Worm (Caenorhabditis elegans) whole organism, L4 larva: ENCODE results near the gene Y105C5A.1274.
"Not testable (repeated sequence)": the region's sequence is repeated elsewhere in the genome, so short reads cannot be mapped to it uniquely, and the experiment has no call there.

Experiments used
- F10B5.3 ChIP-seq: sonication (generic microtip); optimal IDR thresholded peaks from 2 replicates; lab custom pipeline; 2016; ENCODE audit warnings: mild to moderate bottlenecking, missing genetic modification characterization, missing compliant biosample characterization
- F26F4.8 ChIP-seq: fragments of 200-800 bp; sonication (Bioruptor generic); conservative IDR thresholded peaks from 2 replicates; pipeline ENCODE4 v1.3.6; 2022; ENCODE audit warnings: missing genetic modification characterization, missing compliant biosample characterization
- F44E2.7 ChIP-seq: fragments of 200-800 bp; sonication (Bioruptor generic); IDR thresholded peaks from 2 replicates; pipeline ENCODE4 v2.1.2; 2022; ENCODE audit warnings: missing genetic modification characterization, missing compliant biosample characterization
- T26A8.4 ChIP-seq: fragments of 200-800 bp; sonication (Bioruptor generic); IDR thresholded peaks from 2 replicates; pipeline ENCODE4 v1.3.6; 2022; ENCODE audit warnings: missing genetic modification characterization, missing compliant biosample characterization
- Y5F2A.4 ChIP-seq: fragments of 200-800 bp; sonication (Bioruptor generic); optimal IDR thresholded peaks from 2 replicates; lab custom pipeline; 2018; ENCODE audit warnings: mild to moderate bottlenecking, missing genetic modification characterization, missing compliant biosample characterization
- Y75B8A.6 ChIP-seq: fragments of 200-800 bp; sonication (Bioruptor generic); IDR thresholded peaks from 2 replicates; pipeline ENCODE4 v1.3.6; 2022; ENCODE audit warnings: missing genetic modification reagents, missing genetic modification characterization, missing compliant biosample characterization
- ZK337.2 ChIP-seq: fragments of 200-800 bp; sonication (Bioruptor generic); IDR thresholded peaks from 2 replicates; pipeline ENCODE4 v1.3.6; 2022; ENCODE audit warnings: missing genetic modification reagents, missing genetic modification characterization, missing compliant biosample characterization
- aha-1 ChIP-seq: fragments of 150-350 bp; peaks from one replicate; lab custom pipeline; 2014; ENCODE audit warnings: missing biosample characterization, missing genetic modification characterization
- attf-4 ChIP-seq: sonication (generic microtip); optimal IDR thresholded peaks from 3 replicates; lab custom pipeline; 2017; ENCODE audit warnings: missing biosample characterization, missing genetic modification characterization
- ceh-62 ChIP-seq: sonication (generic microtip); optimal IDR thresholded peaks from 2 replicates; lab custom pipeline; 2017; ENCODE audit warnings: missing biosample characterization, missing genetic modification characterization
- ctbp-1 ChIP-seq: fragments of 200-800 bp; sonication (Bioruptor generic); IDR thresholded peaks from 2 replicates; pipeline ENCODE4 v1.3.6; 2022; ENCODE audit warnings: missing genetic modification reagents, missing genetic modification characterization, missing compliant biosample characterization
- daf-16 ChIP-seq, 3 experiments: sonication (generic microtip); optimal IDR thresholded peaks; 2 replicates each; lab custom pipeline; 2016 to 2017; ENCODE audit warnings: missing genetic modification characterization in 3 of 3, missing genetic modification reagents in 3 of 3, mild to moderate bottlenecking in 2 of 3, missing compliant biosample characterization in 2 of 3, missing biosample characterization in 1 of 3, moderate library complexity in 1 of 3
- duxl-1 ChIP-seq: sonication (generic microtip); optimal IDR thresholded peaks from 2 replicates; lab custom pipeline; 2016; ENCODE audit warnings: mild to moderate bottlenecking, missing genetic modification characterization, moderate library complexity, missing compliant biosample characterization; ENCODE audit not compliant: poor library complexity
- egl-27 ChIP-seq: sonication (generic microtip); optimal IDR thresholded peaks from 3 replicates; lab custom pipeline; 2017; ENCODE audit warnings: missing biosample characterization, missing genetic modification reagents, missing genetic modification characterization
- fos-1 ChIP-seq: fragments of 150-350 bp; optimal IDR thresholded peaks from 2 replicates; lab custom pipeline; 2014; ENCODE audit warnings: missing biosample characterization, missing genetic modification characterization
- hmg-1.1 ChIP-seq: fragments of 200-800 bp; sonication (Bioruptor generic); IDR thresholded peaks from 2 replicates; pipeline ENCODE4 v1.3.6; 2022; ENCODE audit warnings: missing genetic modification reagents, missing genetic modification characterization, missing compliant biosample characterization
- lin-1 ChIP-seq: fragments of 200-800 bp; sonication (Bioruptor generic); IDR thresholded peaks from 2 replicates; pipeline ENCODE4 v1.3.6; 2022; ENCODE audit warnings: missing genetic modification reagents, missing genetic modification characterization, missing compliant biosample characterization
- lin-15B ChIP-seq: fragments of 150-350 bp; sonication (generic microtip); optimal IDR thresholded peaks from 3 replicates; lab custom pipeline; 2014; ENCODE audit warnings: missing biosample characterization, missing genetic modification characterization
- lin-38 ChIP-seq: fragments of 200-800 bp; sonication (Bioruptor generic); IDR thresholded peaks from 2 replicates; pipeline ENCODE4 v1.3.6; 2022; ENCODE audit warnings: missing genetic modification reagents, missing genetic modification characterization, missing compliant biosample characterization
- lir-3 ChIP-seq: sonication (generic microtip); optimal IDR thresholded peaks from 2 replicates; lab custom pipeline; 2016; ENCODE audit warnings: mild to moderate bottlenecking, missing genetic modification characterization, missing compliant biosample characterization
- madf-5 ChIP-seq, 2 experiments: fragments of 200-800 bp; sonication (Bioruptor generic); IDR thresholded peaks; 2 replicates each; pipeline ENCODE4 v1.3.6; 2022; ENCODE audit warnings: missing compliant biosample characterization in 2 of 2, missing genetic modification characterization in 2 of 2
- mdt-29 ChIP-seq: fragments of 200-800 bp; sonication (Bioruptor generic); IDR thresholded peaks from 2 replicates; pipeline ENCODE4 v1.3.6; 2022; ENCODE audit warnings: missing genetic modification reagents, missing genetic modification characterization, missing compliant biosample characterization
- mep-1 ChIP-seq: fragments of 150-350 bp; sonication (generic microtip); optimal IDR thresholded peaks from 3 replicates; lab custom pipeline; 2014; ENCODE audit warnings: missing biosample characterization, missing genetic modification characterization
- mes-2 ChIP-seq: sonication (generic microtip); optimal IDR thresholded peaks from 2 replicates; lab custom pipeline; 2016; ENCODE audit warnings: missing genotype, mild to moderate bottlenecking, missing genetic modification characterization, missing compliant biosample characterization; ENCODE audit not compliant: poor library complexity, severe bottlenecking
- nhr-28 ChIP-seq: fragments of 150-350 bp; optimal IDR thresholded peaks from 2 replicates; lab custom pipeline; 2014; ENCODE audit warnings: missing biosample characterization, missing genetic modification characterization
- nhr-6 ChIP-seq: fragments of 150-350 bp; optimal IDR thresholded peaks from 2 replicates; lab custom pipeline; 2014; ENCODE audit warnings: missing biosample characterization, missing genetic modification characterization
- pha-4 ChIP-seq, 2 experiments: fragments of 150-350 bp in 1 of 2; fragments of 200-800 bp in 1 of 2; sonication (Bioruptor generic) in 1 of 2; IDR thresholded peaks in 1 of 2; optimal IDR thresholded peaks in 1 of 2; 2 replicates each; pipeline versions ENCODE4 v1.3.6 to Lab custom; 2014 to 2022; ENCODE audit warnings: missing genetic modification characterization in 2 of 2, missing genetic modification reagents in 2 of 2, missing biosample characterization in 1 of 2, missing compliant biosample characterization in 1 of 2
- pqm-1 ChIP-seq: sonication (generic microtip); optimal IDR thresholded peaks from 2 replicates; lab custom pipeline; 2017; ENCODE audit warnings: missing biosample characterization, missing genetic modification characterization
- set-16 ChIP-seq: fragments of 200-800 bp; sonication (Bioruptor generic); IDR thresholded peaks from 2 replicates; pipeline ENCODE4 v1.3.6; 2022; ENCODE audit warnings: missing genetic modification reagents, missing genetic modification characterization, missing compliant biosample characterization
- snpc-4 ChIP-seq: fragments of 150-350 bp; optimal IDR thresholded peaks from 2 replicates; lab custom pipeline; 2014; ENCODE audit warnings: missing biosample characterization, missing genetic modification characterization
- unc-62 ChIP-seq, 3 experiments: fragments of 150-350 bp in 1 of 3; sonication (generic microtip); optimal IDR thresholded peaks in 2 of 3; peaks in 1 of 3; 1 replicate in 1 of 3; 2 replicates in 2 of 3; lab custom pipeline; 2014 to 2017; ENCODE audit warnings: missing biosample characterization in 3 of 3, missing genetic modification characterization in 3 of 3, missing genetic modification reagents in 3 of 3, missing genotype in 1 of 3
- vab-7 ChIP-seq: fragments of 200-800 bp; sonication (Bioruptor generic); IDR thresholded peaks from 2 replicates; pipeline ENCODE4 v1.3.6; 2022; ENCODE audit warnings: missing genetic modification reagents, missing genetic modification characterization, missing compliant biosample characterization
- zfp-2 ChIP-seq: sonication (generic microtip); optimal IDR thresholded peaks from 2 replicates; lab custom pipeline; 2016; ENCODE audit warnings: mild to moderate bottlenecking, missing genetic modification characterization, missing compliant biosample characterization

The Y105C5A.1274 gene

DNA sequence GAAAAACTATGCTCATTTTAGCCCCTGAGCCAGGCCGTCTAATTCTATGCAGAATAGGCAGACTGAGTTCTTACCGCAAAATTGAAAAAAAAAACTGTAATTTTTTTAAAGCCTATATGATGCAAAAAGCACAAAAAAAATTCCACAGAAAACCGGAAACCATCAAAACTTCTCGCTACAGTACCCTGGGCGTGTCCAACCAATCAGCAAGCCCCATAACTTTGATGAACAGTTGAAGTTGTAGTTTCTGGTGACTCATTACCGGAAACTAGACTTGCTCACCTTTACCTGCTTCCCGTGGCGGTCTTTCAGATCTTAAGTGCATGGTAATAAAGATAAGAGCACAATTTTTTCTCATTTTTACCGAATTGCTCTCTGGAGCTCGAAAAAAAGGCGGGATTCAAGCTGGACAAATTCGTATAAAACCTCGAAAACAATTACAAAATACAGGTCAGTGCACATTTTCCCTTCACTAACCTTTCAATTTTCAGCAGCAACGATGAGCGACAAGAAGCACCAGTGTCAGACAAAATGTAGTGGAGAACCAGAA lies at the start of gene Y105C5A.1274:
TSS of gene Y105C5A.1274 (plus strand) at position 500 of the 550 bp plus-strand sequence.
- not testable (repeated sequence) for TF ChIP-seq egl-27 (tag; lab: Kevin White, UChicago); ZK337.2 (GFP tag; lab: Robert Waterston, UW); daf-16 (GFP tag; optimal IDR thresholded peaks at IDR 0.05; lab: Kevin White, UChicago); daf-16 (tag; optimal IDR thresholded peaks at IDR 0.05; lab: Kevin White, UChicago)
- TF ChIP-seq, all 104 proteins: peak for 0; not testable (repeated sequence) for 104

DNA sequence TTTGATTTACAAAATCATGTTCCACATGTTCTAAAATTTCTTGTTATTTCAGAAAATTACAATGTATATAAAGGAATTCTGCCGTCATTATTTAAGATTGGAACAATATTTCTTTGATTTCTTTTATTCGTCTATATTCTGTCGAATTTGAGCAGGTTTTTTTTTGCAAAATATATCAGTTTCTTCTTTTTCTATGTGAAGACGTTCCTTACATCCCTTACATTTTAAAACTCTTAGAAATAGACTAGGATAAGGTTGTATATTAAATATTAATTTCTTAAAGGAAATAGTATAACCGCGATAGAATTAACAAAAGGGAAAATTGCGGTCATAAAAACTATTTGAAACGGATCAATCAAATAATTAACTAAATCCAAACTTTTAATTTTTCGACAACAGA lies 45.7 kb upstream of the Y105C5A.1274 start:
- TF ChIP-seq Y5F2A.4 (GFP tag; lab: Kevin White, UChicago): no peak
- TF ChIP-seq aha-1: peak; percentile 93

DNA sequence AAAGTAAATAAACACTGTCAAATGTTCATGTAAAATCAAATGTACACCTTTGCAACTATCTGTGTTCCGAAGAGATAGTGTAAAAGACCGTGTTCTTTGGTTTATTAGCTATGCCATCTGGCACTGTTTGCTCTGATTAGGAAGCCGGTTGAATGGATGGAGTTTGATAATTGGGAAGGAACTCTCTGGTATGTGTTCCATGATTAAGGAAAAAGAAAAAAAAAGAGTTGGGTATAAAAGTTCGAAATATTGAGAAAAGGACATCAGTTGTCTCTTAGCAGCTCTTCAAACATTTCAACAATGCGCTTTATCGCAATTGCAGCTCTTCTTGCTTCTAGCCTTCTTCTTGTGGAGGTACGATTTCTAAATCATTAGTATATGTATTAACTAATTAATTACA lies 44.1 kb upstream of the Y105C5A.1274 start, which contains the start of gene abu-5:
TSS of gene abu-5 (plus strand) at position 301 of the 400 bp plus-strand sequence.
- TF ChIP-seq daf-16 (GFP tag; optimal IDR thresholded peaks at IDR 0.05; lab: Kevin White, UChicago): not testable (repeated sequence)
- peak; percentile 17 for TF ChIP-seq daf-16 (tag; optimal IDR thresholded peaks at IDR 0.05; lab: Kevin White, UChicago)

DNA sequence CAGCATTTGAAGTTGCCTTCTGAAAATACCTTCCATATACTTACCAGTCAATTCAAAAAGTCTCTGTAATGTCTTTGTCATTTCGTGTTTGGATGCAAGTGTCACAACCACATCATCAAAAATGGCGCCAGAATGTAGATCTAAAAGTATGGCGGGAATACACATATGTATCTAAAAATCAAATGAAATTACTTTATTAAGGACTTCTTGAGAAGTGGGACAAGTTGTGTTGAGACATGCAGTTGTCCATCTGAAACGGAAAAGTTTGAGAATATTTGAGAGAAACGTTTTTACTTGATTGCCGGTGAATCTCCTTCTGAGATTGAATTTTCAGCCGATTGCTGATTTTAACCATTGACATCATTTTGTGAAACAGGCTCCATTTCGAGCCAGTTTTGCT lies 42.6 kb upstream of the Y105C5A.1274 start:
- TF ChIP-seq zfp-2 (tag; lab: Kevin White, UChicago) (no peak), vab-7 (GFP tag; lab: Robert Waterston, UW) (no peak), aha-1 (peak; percentile 62), unc-62 (GFP tag; optimal IDR thresholded peaks at IDR 0.05 in 1 of 2; lab: Kevin White, UChicago) (peak in 1 of 2 experiments; percentile 83), unc-62 (tag; optimal IDR thresholded peaks at IDR 0.05; lab: Kevin White, UChicago) (no peak), F44E2.7 (no peak), attf-4 (tag; lab: Kevin White, UChicago) (no peak), snpc-4 (tag; lab: Kevin White, UChicago) (no peak), nhr-6 (tag; lab: Kevin White, UChicago) (no peak)

DNA sequence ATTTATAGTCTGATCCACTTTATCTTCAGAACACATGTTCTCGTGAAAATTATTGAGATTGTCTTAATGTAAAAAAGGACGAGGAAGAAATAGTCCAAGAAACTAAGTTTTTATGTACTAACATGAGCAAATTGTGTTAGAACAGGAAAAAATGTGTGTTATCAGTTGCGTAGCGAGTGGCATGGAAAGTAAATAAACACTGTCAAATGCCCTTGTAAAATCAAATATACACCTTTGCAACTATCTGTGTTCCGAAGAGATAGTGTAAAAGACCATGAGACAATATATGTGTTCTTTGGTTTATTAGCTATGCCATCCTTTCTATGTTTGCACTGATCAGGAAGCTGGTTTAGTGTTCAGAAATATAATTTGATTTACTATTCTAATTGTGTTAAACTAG lies 41.5 kb upstream of the Y105C5A.1274 start:
- TF ChIP-seq daf-16 (GFP tag; optimal IDR thresholded peaks at IDR 0.05; lab: Kevin White, UChicago) (no peak), daf-16 (tag; optimal IDR thresholded peaks at IDR 0.05; lab: Kevin White, UChicago) (peak; percentile 50), pqm-1 (tag; lab: Kevin White, UChicago) (peak; percentile 51), nhr-28 (tag; lab: Kevin White, UChicago) (peak; percentile 55), F10B5.3 (no peak)

DNA sequence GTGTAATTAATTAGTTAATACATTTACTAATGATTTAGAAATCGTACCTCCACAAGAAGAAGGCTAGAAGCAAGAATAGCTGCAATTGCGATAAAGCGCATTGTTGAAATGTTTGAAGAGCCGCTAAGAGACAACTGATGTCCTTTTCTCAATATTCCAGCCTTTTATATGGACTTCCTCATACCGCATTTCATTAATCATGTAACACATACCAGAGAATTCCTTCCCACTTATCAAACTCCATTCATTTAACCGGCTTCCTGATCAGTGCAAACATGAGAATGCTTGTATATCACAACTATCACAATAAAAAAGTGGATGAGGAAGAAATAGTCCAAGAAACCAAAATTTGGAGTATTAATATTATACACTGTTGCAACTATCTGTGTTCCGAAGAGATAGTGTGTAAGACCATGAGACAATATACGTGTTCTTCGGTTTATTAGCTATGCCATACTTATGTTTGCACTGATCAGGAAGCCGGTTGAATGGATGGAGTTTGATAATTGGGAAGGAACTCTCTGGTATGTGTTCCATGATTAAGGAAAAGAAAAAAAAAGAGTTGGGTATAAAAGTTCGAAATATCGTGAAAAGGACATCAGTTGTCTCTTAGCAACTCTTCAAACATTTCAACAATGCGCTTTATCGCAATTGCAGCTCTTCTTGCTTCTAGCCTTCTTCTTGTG lies 39.5 kb upstream of the Y105C5A.1274 start, which contains the start of the genes pqn-78 and pqn-79:
TSS of gene pqn-78 (minus strand) at position 101 of the 686 bp plus-strand sequence.
TSS of gene pqn-79 (plus strand) at position 636 of the 686 bp plus-strand sequence.
- not testable (repeated sequence) for TF ChIP-seq madf-5 (GFP tag; IDR thresholded peaks at IDR 0.05; lab: Robert Waterston, UW); duxl-1 (tag; lab: Kevin White, UChicago); lin-1 (GFP tag; lab: Robert Waterston, UW)

DNA sequence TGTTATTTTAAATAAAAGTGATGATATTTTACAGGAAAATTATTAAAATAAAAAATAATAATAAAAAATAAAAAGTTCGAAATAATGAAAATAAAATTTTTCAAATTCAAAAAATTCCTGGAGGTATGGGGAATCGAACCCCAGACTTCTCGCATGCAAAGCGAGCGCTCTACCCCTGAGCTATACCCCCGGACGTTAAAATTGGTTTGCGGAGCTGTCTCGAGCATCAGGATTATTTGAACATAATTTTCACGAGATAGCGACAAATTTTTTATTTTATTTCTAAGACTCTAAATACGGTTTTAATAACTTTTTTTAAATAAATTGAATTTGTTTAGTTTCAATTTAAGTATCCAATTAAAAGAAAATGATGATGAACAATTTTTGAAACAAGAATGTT lies 30.3 kb upstream of the Y105C5A.1274 start:
- TF ChIP-seq T26A8.4 (GFP tag; lab: Robert Waterston, UW): no peak
- peak; percentile 43 for TF ChIP-seq lin-38 (GFP tag; lab: Robert Waterston, UW)
- TF ChIP-seq ctbp-1 (GFP tag; lab: Robert Waterston, UW): no peak
- TF ChIP-seq F26F4.8 (GFP tag; lab: Robert Waterston, UW): no peak
- TF ChIP-seq lir-3 (tag; lab: Kevin White, UChicago): no peak
- TF ChIP-seq ZK337.2 (GFP tag; lab: Robert Waterston, UW): no peak
- peak; percentile 44; the same call in 1 of the 2 replicates for TF ChIP-seq pha-4 (GFP tag; IDR thresholded peaks at IDR 0.05; lab: Robert Waterston, UW)
- no peak for TF ChIP-seq pha-4 (tag; optimal IDR thresholded peaks at IDR 0.05; lab: Kevin White, UChicago)
- no peak for TF ChIP-seq ceh-62 (tag; lab: Kevin White, UChicago)
- no peak for TF ChIP-seq mdt-29 (GFP tag; lab: Robert Waterston, UW)
- no peak for TF ChIP-seq hmg-1.1 (GFP tag; lab: Robert Waterston, UW)
- TF ChIP-seq fos-1 (tag; lab: Kevin White, UChicago): no peak
- no peak for TF ChIP-seq lin-15B (tag; lab: Kevin White, UChicago)
- no peak for TF ChIP-seq Y75B8A.6 (GFP tag; lab: Robert Waterston, UW)
- no peak for TF ChIP-seq mes-2 (tag; lab: Kevin White, UChicago)
- TF ChIP-seq mep-1: no peak
- peak in 1 of 2 experiments; percentile 22 for TF ChIP-seq daf-16 (GFP tag; optimal IDR thresholded peaks at IDR 0.05; lab: Kevin White, UChicago)
- TF ChIP-seq daf-16 (tag; optimal IDR thresholded peaks at IDR 0.05; lab: Kevin White, UChicago): no peak
- TF ChIP-seq snpc-4 (tag; lab: Kevin White, UChicago): peak; percentile 74
- TF ChIP-seq attf-4 (tag; lab: Kevin White, UChicago): no peak
- no peak for TF ChIP-seq pqm-1 (tag; lab: Kevin White, UChicago)
- no peak for TF ChIP-seq set-16
